Worm (Caenorhabditis elegans) whole organism, young adult: Measurements from ENCODE around the gene xpc-1.

ENCODE experiments used
- B0261.1 ChIP-seq: sonication (generic microtip); optimal IDR thresholded peaks from 2 replicates; lab custom pipeline; 2016; ENCODE audit warnings: mild to moderate bottlenecking, missing genetic modification characterization, moderate library complexity, missing compliant biosample characterization
- F10E7.11 ChIP-seq: sonication (generic microtip); optimal IDR thresholded peaks from 2 replicates; lab custom pipeline; 2017; ENCODE audit warnings: mild to moderate bottlenecking, missing genetic modification characterization, moderate library complexity, missing compliant biosample characterization
- F23B12.7 ChIP-seq: sonication (generic microtip); optimal IDR thresholded peaks from 2 replicates; lab custom pipeline; 2017; ENCODE audit warnings: missing genetic modification characterization, mild to moderate bottlenecking, missing compliant biosample characterization, antibody characterized with exemption, moderate library complexity; ENCODE audit not compliant: insufficient read depth
- F33H1.4 ChIP-seq: fragments of 200-800 bp; sonication (Bioruptor generic); IDR thresholded peaks from 2 replicates; pipeline ENCODE4 v1.3.6; 2022; ENCODE audit warnings: missing genetic modification reagents, missing genetic modification characterization, missing compliant biosample characterization
- K11D2.4 ChIP-seq: fragments of 200-800 bp; sonication (Bioruptor generic); IDR thresholded peaks from 2 replicates; pipeline ENCODE4 v1.3.6; 2022; ENCODE audit warnings: missing genetic modification reagents, missing genetic modification characterization, missing compliant biosample characterization
- T26A5.8 ChIP-seq: sonication (generic microtip); optimal IDR thresholded peaks from 2 replicates; lab custom pipeline; 2016; ENCODE audit warnings: missing genetic modification characterization, missing compliant biosample characterization
- Y53F4B.3 ChIP-seq: fragments of 200-800 bp; sonication (Bioruptor generic); IDR thresholded peaks from 2 replicates; pipeline ENCODE4 v1.3.6; 2022; ENCODE audit warnings: missing genetic modification reagents, missing genetic modification characterization, missing compliant biosample characterization
- Y67H2A.10 ChIP-seq: fragments of 200-800 bp; sonication (Bioruptor generic); conservative IDR thresholded peaks from 2 replicates; pipeline ENCODE4 v1.3.6; 2022; ENCODE audit warnings: missing genetic modification reagents, missing genetic modification characterization, missing compliant biosample characterization
- ZK185.1 ChIP-seq: sonication (generic microtip); optimal IDR thresholded peaks from 2 replicates; lab custom pipeline; 2016; ENCODE audit warnings: mild to moderate bottlenecking, missing genetic modification characterization, missing compliant biosample characterization; ENCODE audit not compliant: poor library complexity, severe bottlenecking
- ama-1 ChIP-seq, 3 experiments: fragments of 150-350 bp in 1 of 3; sonication (generic microtip) in 2 of 3; optimal IDR thresholded peaks; 2 replicates each; lab custom pipeline; 2014 to 2018; ENCODE audit warnings: missing biosample characterization in 2 of 3, missing genetic modification characterization in 2 of 3, missing genetic modification reagents in 2 of 3
- aptf-2 ChIP-seq: fragments of 200-800 bp; sonication (Bioruptor generic); conservative IDR thresholded peaks from 2 replicates; pipeline ENCODE4 v1.3.6; 2022; ENCODE audit warnings: missing genetic modification reagents, missing genetic modification characterization, missing compliant biosample characterization
- aptf-3 ChIP-seq: fragments of 200-800 bp; sonication (Bioruptor generic); IDR thresholded peaks from 2 replicates; pipeline ENCODE4 v1.3.6; 2022; ENCODE audit warnings: missing genetic modification characterization, missing compliant biosample characterization
- attf-3 ChIP-seq: fragments of 200-800 bp; sonication (Bioruptor generic); conservative IDR thresholded peaks from 2 replicates; pipeline ENCODE4 v1.3.6; 2022; ENCODE audit warnings: missing genetic modification reagents, missing genetic modification characterization, missing compliant biosample characterization
- attf-6 ChIP-seq: fragments of 200-800 bp; sonication (Bioruptor generic); IDR thresholded peaks from 2 replicates; pipeline ENCODE4 v1.3.6; 2022; ENCODE audit warnings: missing genetic modification reagents, missing genetic modification characterization, missing compliant biosample characterization
- bed-1 ChIP-seq: fragments of 200-800 bp; sonication (Bioruptor generic); IDR thresholded peaks from 2 replicates; pipeline ENCODE4 v1.3.6; 2022; ENCODE audit warnings: missing genetic modification reagents, missing genetic modification characterization, missing compliant biosample characterization
- bed-2 ChIP-seq: fragments of 200-800 bp; sonication (Bioruptor generic); IDR thresholded peaks from 2 replicates; pipeline ENCODE4 v1.3.6; 2022; ENCODE audit warnings: missing genetic modification reagents, missing genetic modification characterization, missing compliant biosample characterization
- cebp-2 ChIP-seq: fragments of 200-800 bp; sonication (Bioruptor generic); IDR thresholded peaks from 2 replicates; pipeline ENCODE4 v1.3.6; 2022; ENCODE audit warnings: missing genetic modification characterization, missing compliant biosample characterization
- ceh-100 ChIP-seq: fragments of 200-800 bp; sonication (Bioruptor generic); IDR thresholded peaks from 2 replicates; pipeline ENCODE4 v1.3.6; 2022; ENCODE audit warnings: missing genetic modification reagents, missing genetic modification characterization, missing compliant biosample characterization
- die-1 ChIP-seq: sonication (generic microtip); optimal IDR thresholded peaks from 2 replicates; lab custom pipeline; 2016; ENCODE audit warnings: missing genotype, mild to moderate bottlenecking, missing genetic modification characterization, missing compliant biosample characterization
- dox-1 ChIP-seq: fragments of 200-800 bp; sonication (Bioruptor generic); IDR thresholded peaks from 2 replicates; pipeline ENCODE4 v1.3.6; 2022; ENCODE audit warnings: missing genetic modification reagents, missing genetic modification characterization, missing compliant biosample characterization
- dpff-1 ChIP-seq: sonication (generic microtip); optimal IDR thresholded peaks from 2 replicates; lab custom pipeline; 2017; ENCODE audit warnings: mild to moderate bottlenecking, missing genetic modification characterization, missing compliant biosample characterization
- dpl-1 ChIP-seq: fragments of 150-350 bp; optimal IDR thresholded peaks from 2 replicates; lab custom pipeline; 2014; ENCODE audit warnings: missing biosample characterization, missing genetic modification reagents, missing genetic modification characterization
- efl-1 ChIP-seq: fragments of 150-350 bp; optimal IDR thresholded peaks from 2 replicates; lab custom pipeline; 2014; ENCODE audit warnings: missing biosample characterization, missing genetic modification reagents, missing genetic modification characterization
- egl-18 ChIP-seq: fragments of 200-800 bp; sonication (Bioruptor generic); IDR thresholded peaks from 2 replicates; pipeline ENCODE4 v1.3.6; 2022; ENCODE audit warnings: missing genetic modification reagents, missing genetic modification characterization, missing compliant biosample characterization
- fkh-3 ChIP-seq: sonication (generic microtip); optimal IDR thresholded peaks from 2 replicates; lab custom pipeline; 2016; ENCODE audit warnings: mild to moderate bottlenecking, missing genetic modification characterization, missing compliant biosample characterization
- hlh-12 ChIP-seq: sonication (generic microtip); optimal IDR thresholded peaks from 2 replicates; lab custom pipeline; 2016; ENCODE audit warnings: missing genetic modification characterization, missing compliant biosample characterization
- hmg-1.2 ChIP-seq: fragments of 200-800 bp; sonication (Bioruptor generic); IDR thresholded peaks from 2 replicates; pipeline ENCODE4 v1.3.6; 2022; ENCODE audit warnings: missing genetic modification reagents, missing genetic modification characterization, missing compliant biosample characterization
- hsf-1 ChIP-seq: fragments of 200-800 bp; sonication (Bioruptor generic); IDR thresholded peaks from 2 replicates; pipeline ENCODE4 v1.3.6; 2022; ENCODE audit warnings: missing genetic modification reagents, missing genetic modification characterization, missing compliant biosample characterization
- lin-35 ChIP-seq, 3 experiments: fragments of 150-350 bp in 2 of 3; sonication (generic microtip) in 1 of 3; optimal IDR thresholded peaks; 2 replicates each; lab custom pipeline; 2014 to 2018; ENCODE audit warnings: missing biosample characterization in 3 of 3, missing genetic modification characterization in 3 of 3, missing genetic modification reagents in 3 of 3
- lin-54 ChIP-seq: fragments of 200-800 bp; sonication (Bioruptor generic); optimal IDR thresholded peaks from 2 replicates; lab custom pipeline; 2018; ENCODE audit warnings: mild to moderate bottlenecking, missing genetic modification characterization, missing compliant biosample characterization
- madf-6 ChIP-seq: fragments of 200-800 bp; sonication (Bioruptor generic); IDR thresholded peaks from 2 replicates; pipeline ENCODE4 v1.3.6; 2022; ENCODE audit warnings: missing genetic modification reagents, missing genetic modification characterization, missing compliant biosample characterization
- mes-4 ChIP-seq: sonication (generic microtip); optimal IDR thresholded peaks from 2 replicates; lab custom pipeline; 2016; ENCODE audit warnings: missing genotype, missing genetic modification characterization, missing compliant biosample characterization
- mxl-1 ChIP-seq: sonication (generic microtip); optimal IDR thresholded peaks from 2 replicates; lab custom pipeline; 2016; ENCODE audit warnings: missing genetic modification characterization, missing compliant biosample characterization
- nfya-2 ChIP-seq: fragments of 200-800 bp; sonication (Bioruptor generic); IDR thresholded peaks from 2 replicates; pipeline ENCODE4 v1.3.6; 2022; ENCODE audit warnings: missing genetic modification reagents, missing genetic modification characterization, missing compliant biosample characterization
- nhr-120 ChIP-seq: fragments of 200-800 bp; sonication (Bioruptor generic); IDR thresholded peaks from 2 replicates; pipeline ENCODE4 v1.3.6; 2022; ENCODE audit warnings: missing genetic modification characterization, missing compliant biosample characterization
- pbrm-1 ChIP-seq: fragments of 200-800 bp; sonication (Bioruptor generic); IDR thresholded peaks from 2 replicates; pipeline ENCODE4 v1.3.6; 2022; ENCODE audit warnings: missing genetic modification reagents, missing genetic modification characterization, missing compliant biosample characterization
- rcor-1 ChIP-seq: fragments of 200-800 bp; sonication (Bioruptor generic); IDR thresholded peaks from 2 replicates; pipeline ENCODE4 v1.3.6; 2022; ENCODE audit warnings: missing genetic modification reagents, missing genetic modification characterization, missing compliant biosample characterization
- repo-1 ChIP-seq: sonication (generic microtip); optimal IDR thresholded peaks from 2 replicates; lab custom pipeline; 2017; ENCODE audit warnings: mild to moderate bottlenecking, missing genetic modification characterization, missing compliant biosample characterization
- sea-2 ChIP-seq: fragments of 200-800 bp; sonication (Bioruptor generic); IDR thresholded peaks from 2 replicates; pipeline ENCODE4 v1.3.6; 2022; ENCODE audit warnings: missing genetic modification characterization, missing compliant biosample characterization
- snpc-1.3 ChIP-seq: sonication (generic microtip); optimal IDR thresholded peaks from 2 replicates; lab custom pipeline; 2017; ENCODE audit warnings: missing genetic modification characterization, mild to moderate bottlenecking, missing compliant biosample characterization, antibody characterized with exemption, moderate library complexity, missing genotype, missing genetic modification reagents; ENCODE audit not compliant: insufficient read depth
- snpc-3.4 ChIP-seq: sonication (generic microtip); optimal IDR thresholded peaks from 2 replicates; lab custom pipeline; 2017; ENCODE audit warnings: missing genetic modification characterization, mild to moderate bottlenecking, missing compliant biosample characterization, antibody characterized with exemption, moderate library complexity, missing genotype, missing genetic modification reagents
- somi-1 ChIP-seq: fragments of 200-800 bp; sonication (Bioruptor generic); optimal IDR thresholded peaks from 2 replicates; lab custom pipeline; 2018; ENCODE audit warnings: mild to moderate bottlenecking, missing genetic modification characterization, missing compliant biosample characterization
- tbp1 ChIP-seq: fragments of 200-800 bp; sonication (Bioruptor generic); optimal IDR thresholded peaks from 2 replicates; lab custom pipeline; 2018; ENCODE audit warnings: mild to moderate bottlenecking, missing genetic modification characterization, missing compliant biosample characterization
- tlf-1 ChIP-seq: fragments of 200-800 bp; sonication (Bioruptor generic); optimal IDR thresholded peaks from 2 replicates; lab custom pipeline; 2018; ENCODE audit warnings: mild to moderate bottlenecking, missing genetic modification characterization, missing compliant biosample characterization
- zfh-2 ChIP-seq: fragments of 200-800 bp; sonication (Bioruptor generic); conservative IDR thresholded peaks from 2 replicates; pipeline ENCODE4 v1.3.6; 2022; ENCODE audit warnings: missing genetic modification reagents, missing genetic modification characterization, missing compliant biosample characterization
- zim-3 ChIP-seq: sonication (generic microtip); optimal IDR thresholded peaks from 2 replicates; lab custom pipeline; 2017; ENCODE audit warnings: mild to moderate bottlenecking, missing genetic modification characterization, moderate library complexity, missing compliant biosample characterization
- ztf-6 ChIP-seq: fragments of 200-800 bp; sonication (Bioruptor generic); IDR thresholded peaks from 2 replicates; pipeline ENCODE4 v1.3.6; 2022; ENCODE audit warnings: missing genetic modification reagents, missing genetic modification characterization, missing compliant biosample characterization

Gene xpc-1

DNA sequence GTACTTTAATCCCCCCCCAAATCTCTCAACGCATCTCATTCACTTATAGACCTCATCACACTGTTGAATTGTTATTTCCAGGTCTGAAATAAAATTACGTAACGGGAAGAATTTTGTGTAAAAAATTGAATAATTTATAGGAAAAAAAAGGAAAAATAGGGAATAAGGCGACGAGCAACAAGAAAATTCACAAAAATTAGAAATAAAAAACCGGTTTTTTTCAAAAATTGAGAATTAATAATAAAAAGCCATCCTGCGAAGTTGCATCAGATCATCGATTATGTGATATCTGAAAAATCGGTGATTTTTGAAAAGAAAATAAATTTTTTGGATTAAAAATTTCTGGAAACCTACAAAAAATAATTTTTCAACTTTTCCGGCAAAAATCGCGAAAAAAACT, 16.0 kb downstream of the xpc-1 start (continued):
- TF ChIP-seq hsf-1 (GFP tag; lab: Robert Waterston, UW): no peak
- no peak for TF ChIP-seq F23B12.7 (tag; lab: Kevin White, UChicago)
- TF ChIP-seq, all 124 proteins: peak for 10

ce11 chrIV:2032946-2033411, 40.1 kb downstream of the xpc-1 start, which contains the start of gene cpsf-1:
Gene cpsf-1, minus strand, starts transcription at chrIV:2032996.
- TF ChIP-seq lin-35 (GFP tag; optimal IDR thresholded peaks at IDR 0.05; lab: Kevin White, UChicago) (peak in 1 of 3 experiments; percentile 74), mes-4 (tag; lab: Kevin White, UChicago) (no peak), attf-3 (peak; percentile 52; the same call in 1 of the 2 replicates), B0261.1 (no peak), tlf-1 (GFP tag; lab: Kevin White, UChicago) (no peak), lin-54 (GFP tag; lab: Kevin White, UChicago) (peak; percentile 80), bed-2 (0 out of 2 replicates have a peak, but pooled peaks have one; percentile 38), Y67H2A.10 (GFP tag; lab: Robert Waterston, UW) (no peak), dpl-1 (GFP tag; lab: Kevin White, UChicago) (peak; percentile 42), K11D2.4 (GFP tag; lab: Robert Waterston, UW) (peak; percentile 34; the same call in 1 of the 2 replicates), bed-1 (no peak), F10E7.11 (no peak), mxl-1 (tag; lab: Kevin White, UChicago) (no peak), nhr-120 (no peak), madf-6 (GFP tag; lab: Robert Waterston, UW) (peak; percentile 50; the same call in 1 of the 2 replicates), ztf-6 (GFP tag; lab: Robert Waterston, UW) (no peak), zfh-2 (GFP tag; lab: Robert Waterston, UW) (no peak), dox-1 (GFP tag; lab: Robert Waterston, UW) (no peak), ceh-100 (GFP tag; lab: Robert Waterston, UW) (peak; percentile 98), repo-1 (tag; lab: Kevin White, UChicago) (no peak), dpff-1 (tag; lab: Kevin White, UChicago) (no peak), snpc-1.3 (tag; lab: Kevin White, UChicago) (no peak), ama-1 (optimal IDR thresholded peaks at IDR 0.05; lab: Kevin White, UChicago) (no peak), ama-1 (GFP tag; optimal IDR thresholded peaks at IDR 0.05; lab: Kevin White, UChicago) (no peak), pbrm-1 (GFP tag; lab: Robert Waterston, UW) (no peak), ZK185.1 (no peak), snpc-3.4 (tag; lab: Kevin White, UChicago) (no peak), F33H1.4 (GFP tag; lab: Robert Waterston, UW) (peak; percentile 65), aptf-3 (GFP tag; lab: Robert Waterston, UW) (no peak), zim-3 (tag; lab: Kevin White, UChicago) (no peak), egl-18 (GFP tag; lab: Robert Waterston, UW) (no peak), hmg-1.2 (GFP tag; lab: Robert Waterston, UW) (peak; percentile 99), aptf-2 (GFP tag; lab: Robert Waterston, UW) (peak; percentile 73; the same call in 1 of the 2 replicates), tbp1 (GFP tag; lab: Kevin White, UChicago) (no peak), cebp-2 (GFP tag; lab: Robert Waterston, UW) (no peak), die-1 (tag; lab: Kevin White, UChicago) (no peak), fkh-3 (no peak), nfya-2 (no peak), sea-2 (GFP tag; lab: Robert Waterston, UW) (no peak), F23B12.7 (tag; lab: Kevin White, UChicago) (peak; percentile 82), efl-1 (GFP tag; lab: Kevin White, UChicago) (peak; percentile 23), hlh-12 (no peak), Y53F4B.3 (no peak), attf-6 (no peak), T26A5.8 (no peak), somi-1 (no peak), rcor-1 (GFP tag; lab: Robert Waterston, UW) (peak; percentile 79)
